Fruit fly (Drosophila melanogaster) whole organism, embryonic: ENCODE results near the gene CG6420.

Experiments used
- Aef1 ChIP-seq: fragments of 200-800 bp; sonication (Bioruptor generic); IDR thresholded peaks from 3 replicates; pipeline ENCODE4 v1.3.6; 2022; ENCODE audit warnings: missing biosample characterization, missing genetic modification characterization
- CG10565 ChIP-seq: fragments of 200-800 bp; sonication (Bioruptor generic); optimal IDR thresholded peaks from 3 replicates; lab custom pipeline; 2016; ENCODE audit warnings: missing biosample characterization, mild to moderate bottlenecking, missing genetic modification characterization
- CG11093 ChIP-seq: fragments of 200-800 bp; sonication (Bioruptor generic); IDR thresholded peaks from 3 replicates; pipeline ENCODE4 v1.3.6; 2022; ENCODE audit warnings: missing biosample characterization, missing genetic modification characterization
- CG12391 ChIP-seq: fragments of 200-800 bp; sonication (Bioruptor generic); optimal IDR thresholded peaks from 3 replicates; lab custom pipeline; 2018; ENCODE audit warnings: missing biosample characterization, mild to moderate bottlenecking, missing genetic modification characterization, moderate library complexity
- CG17186 ChIP-seq: fragments of 200-800 bp; sonication (Bioruptor generic); optimal IDR thresholded peaks from 3 replicates; lab custom pipeline; 2017; ENCODE audit warnings: missing biosample characterization, missing genetic modification reagents, missing genetic modification characterization
- CG17802 ChIP-seq: fragments of 200-800 bp; sonication (Bioruptor generic); optimal IDR thresholded peaks from 2 replicates; lab custom pipeline; 2018; ENCODE audit warnings: missing biosample characterization, mild to moderate bottlenecking, missing genetic modification characterization, moderate library complexity
- CG18262 ChIP-seq: fragments of 200-800 bp; optimal IDR thresholded peaks from 3 replicates; lab custom pipeline; 2019; ENCODE audit warnings: missing biosample characterization, mild to moderate bottlenecking, missing genetic modification characterization, moderate library complexity
- CG2129 ChIP-seq: fragments of 200-800 bp; sonication (Bioruptor generic); IDR thresholded peaks from 2 replicates; pipeline ENCODE4 v1.3.6; 2022; ENCODE audit warnings: missing biosample characterization, missing genetic modification characterization; ENCODE audit not compliant: partially characterized antibody
- CG2199 ChIP-seq: fragments of 200-800 bp; sonication (Bioruptor generic); IDR thresholded peaks from 3 replicates; pipeline ENCODE4 v1.3.6; 2022; ENCODE audit warnings: missing biosample characterization, missing genetic modification characterization
- CG2712 ChIP-seq: fragments of 200-800 bp; optimal IDR thresholded peaks from 3 replicates; lab custom pipeline; 2019; ENCODE audit warnings: missing biosample characterization, mild to moderate bottlenecking, missing genetic modification characterization, moderate library complexity
- CG2875 ChIP-seq: fragments of 200-800 bp; sonication (Bioruptor generic); optimal IDR thresholded peaks from 2 replicates; lab custom pipeline; 2017; ENCODE audit warnings: missing biosample characterization, mild to moderate bottlenecking, missing genetic modification characterization, missing genetic modification reagents
- CG31224 ChIP-seq: fragments of 200-800 bp; sonication (Bioruptor generic); IDR thresholded peaks from 2 replicates; pipeline ENCODE4 v1.3.6; 2022; ENCODE audit warnings: missing biosample characterization, missing genetic modification characterization
- CG32772 ChIP-seq: fragments of 200-800 bp; sonication (Bioruptor generic); IDR thresholded peaks from 2 replicates; pipeline ENCODE4 v1.3.6; 2022; ENCODE audit warnings: missing biosample characterization, missing genetic modification characterization
- CG4282 ChIP-seq: fragments of 200-800 bp; sonication (Bioruptor generic); optimal IDR thresholded peaks from 2 replicates; lab custom pipeline; 2016; ENCODE audit warnings: missing biosample characterization, missing genetic modification characterization
- CG4328 ChIP-seq: fragments of 200-800 bp; sonication (Bioruptor generic); optimal IDR thresholded peaks from 3 replicates; lab custom pipeline; 2017; ENCODE audit warnings: missing biosample characterization, missing genetic modification reagents, missing genetic modification characterization
- CG4820 ChIP-seq: fragments of 200-800 bp; sonication (Bioruptor generic); optimal IDR thresholded peaks from 3 replicates; lab custom pipeline; 2016; ENCODE audit warnings: missing biosample characterization, missing genetic modification characterization
- CG4854 ChIP-seq: fragments of 200-800 bp; sonication (Bioruptor generic); optimal IDR thresholded peaks from 2 replicates; lab custom pipeline; 2016; ENCODE audit warnings: missing biosample characterization, missing genetic modification characterization, inconsistent platforms
- CG6654 ChIP-seq: fragments of 200-800 bp; sonication (Bioruptor generic); optimal IDR thresholded peaks from 2 replicates; lab custom pipeline; 2017; ENCODE audit warnings: missing biosample characterization, mild to moderate bottlenecking, missing genetic modification characterization
- CG7786 ChIP-seq: fragments of 200-800 bp; sonication (Bioruptor generic); optimal IDR thresholded peaks from 2 replicates; lab custom pipeline; 2016; ENCODE audit warnings: missing biosample characterization, missing genetic modification characterization
- Camta ChIP-seq: fragments of 200-800 bp; sonication (Bioruptor generic); optimal IDR thresholded peaks from 2 replicates; lab custom pipeline; 2016; ENCODE audit warnings: missing biosample characterization, missing genetic modification characterization
- Deaf1 ChIP-seq: fragments of 200-800 bp; optimal IDR thresholded peaks from 3 replicates; lab custom pipeline; 2019; ENCODE audit warnings: missing biosample characterization, mild to moderate bottlenecking, missing genetic modification characterization, moderate library complexity
- Dek ChIP-seq: fragments of 200-800 bp; sonication (Bioruptor generic); optimal IDR thresholded peaks from 3 replicates; lab custom pipeline; 2019; ENCODE audit warnings: missing biosample characterization, mild to moderate bottlenecking, missing genetic modification characterization, moderate library complexity
- Elba2 ChIP-seq: fragments of 200-800 bp; sonication (Bioruptor generic); optimal IDR thresholded peaks from 3 replicates; lab custom pipeline; 2016; ENCODE audit warnings: missing biosample characterization, missing genetic modification characterization
- Fer3 ChIP-seq: fragments of 200-800 bp; sonication (Bioruptor generic); optimal IDR thresholded peaks from 2 replicates; lab custom pipeline; 2018; ENCODE audit warnings: missing biosample characterization, mild to moderate bottlenecking, missing genetic modification characterization, moderate library complexity
- H15 ChIP-seq: fragments of 200-800 bp; sonication (Bioruptor generic); IDR thresholded peaks from 3 replicates; pipeline ENCODE4 v1.3.6; 2022; ENCODE audit warnings: missing biosample characterization, missing genetic modification characterization
- Hr39 ChIP-seq: fragments of >200 bp; optimal IDR thresholded peaks from 2 replicates; lab custom pipeline; 2017
- Hr78 ChIP-seq, 2 experiments: fragments of 200-800 bp in 1 of 2; fragments of >200 bp in 1 of 2; sonication (Bioruptor generic) in 1 of 2; optimal IDR thresholded peaks; 2 replicates each; lab custom pipeline; 2017 to 2019; ENCODE audit warnings: missing biosample characterization in 2 of 2, missing genetic modification characterization in 2 of 2, mild to moderate bottlenecking in 1 of 2, moderate library complexity in 1 of 2
- PHDP ChIP-seq: fragments of 200-800 bp; sonication (Bioruptor generic); optimal IDR thresholded peaks from 3 replicates; lab custom pipeline; 2018; ENCODE audit warnings: missing biosample characterization, mild to moderate bottlenecking, missing genetic modification characterization, moderate library complexity
- Tbp ChIP-seq: fragments of >200 bp; optimal IDR thresholded peaks from 2 replicates; lab custom pipeline; 2018; ENCODE audit warnings: missing biosample characterization, missing genetic modification characterization
- amos ChIP-seq: fragments of 200-800 bp; sonication (Bioruptor generic); IDR thresholded peaks from 2 replicates; pipeline ENCODE4 v1.3.6; 2022; ENCODE audit warnings: missing biosample characterization, missing genetic modification characterization; ENCODE audit not compliant: partially characterized antibody
- az2 ChIP-seq: fragments of 200-800 bp; sonication (Bioruptor generic); optimal IDR thresholded peaks from 3 replicates; lab custom pipeline; 2016; ENCODE audit warnings: missing biosample characterization, missing genetic modification characterization
- chm ChIP-seq: fragments of 200-800 bp; sonication (Bioruptor generic); IDR thresholded peaks from 2 replicates; pipeline ENCODE4 v1.3.6; 2022; ENCODE audit warnings: missing biosample characterization, missing genetic modification characterization
- ci ChIP-seq: fragments of 200-800 bp; sonication (Bioruptor generic); IDR thresholded peaks from 3 replicates; pipeline ENCODE4 v1.3.6; 2022; ENCODE audit warnings: missing biosample characterization, missing genetic modification characterization
- corto ChIP-seq: fragments of 200-800 bp; sonication (Bioruptor generic); optimal IDR thresholded peaks from 2 replicates; lab custom pipeline; 2016; ENCODE audit warnings: missing biosample characterization, mild to moderate bottlenecking, missing genetic modification characterization, moderate library complexity
- crp ChIP-seq, 2 experiments: fragments of 200-800 bp; sonication (Bioruptor generic); optimal IDR thresholded peaks; 2 replicates in 1 of 2; 3 replicates in 1 of 2; lab custom pipeline; 2017; ENCODE audit warnings: missing biosample characterization in 2 of 2, missing genetic modification characterization in 2 of 2, mild to moderate bottlenecking in 1 of 2, moderate library complexity in 1 of 2
- fd96Cb ChIP-seq: fragments of 200-800 bp; sonication (Bioruptor generic); optimal IDR thresholded peaks from 2 replicates; lab custom pipeline; 2018; ENCODE audit warnings: missing biosample characterization, mild to moderate bottlenecking, missing genetic modification characterization, moderate library complexity
- gcm ChIP-seq: fragments of 200-800 bp; sonication (Bioruptor generic); optimal IDR thresholded peaks from 2 replicates; lab custom pipeline; 2019; ENCODE audit warnings: missing biosample characterization, mild to moderate bottlenecking, missing genetic modification characterization, moderate library complexity
- hb ChIP-seq: fragments of 200-800 bp; sonication (Bioruptor generic); IDR thresholded peaks from 3 replicates; pipeline ENCODE4 v1.3.6; 2022; ENCODE audit warnings: missing biosample characterization, missing genetic modification characterization; ENCODE audit not compliant: partially characterized antibody
- hbn ChIP-seq: fragments of 200-800 bp; sonication (Bioruptor generic); IDR thresholded peaks from 2 replicates; pipeline ENCODE4 v1.3.6; 2022; ENCODE audit warnings: missing biosample characterization, missing genetic modification characterization; ENCODE audit not compliant: partially characterized antibody
- hkb ChIP-seq, 2 experiments: fragments of 200-800 bp in 1 of 2; fragments of >200 bp in 1 of 2; sonication (Bioruptor generic) in 1 of 2; IDR thresholded peaks in 1 of 2; optimal IDR thresholded peaks in 1 of 2; 2 replicates each; pipeline versions ENCODE4 v1.3.6 to Lab custom; 2017 to 2022; ENCODE audit warnings: missing biosample characterization in 1 of 2, missing genetic modification characterization in 1 of 2
- knrl ChIP-seq: fragments of 200-800 bp; sonication (Bioruptor generic); IDR thresholded peaks from 3 replicates; pipeline ENCODE4 v1.3.6; 2022; ENCODE audit warnings: missing biosample characterization, missing genetic modification characterization; ENCODE audit not compliant: partially characterized antibody
- lbe ChIP-seq: fragments of 200-800 bp; sonication (Bioruptor generic); optimal IDR thresholded peaks from 2 replicates; lab custom pipeline; 2016; ENCODE audit warnings: missing biosample characterization, mild to moderate bottlenecking, missing genetic modification characterization
- onecut ChIP-seq: fragments of 200-800 bp; sonication (Bioruptor generic); IDR thresholded peaks from 2 replicates; pipeline ENCODE4 v1.3.6; 2022; ENCODE audit warnings: missing biosample characterization, missing genetic modification characterization
- pan ChIP-seq, 4 experiments: fragments of >200 bp in 3 of 4; fragments of 200-800 bp in 1 of 4; sonication (Bioruptor generic) in 1 of 4; optimal IDR thresholded peaks in 3 of 4; IDR thresholded peaks in 1 of 4; 2 replicates each; pipeline versions ENCODE4 v1.3.6 to Lab custom; 2017 to 2022; ENCODE audit warnings: missing biosample characterization in 2 of 4, missing genetic modification characterization in 2 of 4, mixed read lengths in 1 of 4
- pita ChIP-seq: fragments of 200-800 bp; sonication (Bioruptor generic); optimal IDR thresholded peaks from 2 replicates; lab custom pipeline; 2017; ENCODE audit warnings: missing biosample characterization, mild to moderate bottlenecking, missing genetic modification characterization
- row ChIP-seq: fragments of 200-800 bp; sonication (Bioruptor generic); IDR thresholded peaks from 3 replicates; pipeline ENCODE4 v1.3.6; 2022; ENCODE audit warnings: missing biosample characterization, missing genetic modification characterization
- so ChIP-seq: fragments of 200-800 bp; sonication (Bioruptor generic); IDR thresholded peaks from 3 replicates; pipeline ENCODE4 v1.3.6; 2022; ENCODE audit warnings: missing biosample characterization, missing genetic modification characterization
- sr ChIP-seq: fragments of 200-800 bp; sonication (Bioruptor generic); IDR thresholded peaks from 3 replicates; pipeline ENCODE4 v1.3.6; 2022; ENCODE audit warnings: missing biosample characterization, missing genetic modification characterization
- tap ChIP-seq: fragments of 200-800 bp; optimal IDR thresholded peaks from 3 replicates; lab custom pipeline; 2019; ENCODE audit warnings: missing biosample characterization, mild to moderate bottlenecking, missing genetic modification characterization, moderate library complexity

Gene CG6420

DNA sequence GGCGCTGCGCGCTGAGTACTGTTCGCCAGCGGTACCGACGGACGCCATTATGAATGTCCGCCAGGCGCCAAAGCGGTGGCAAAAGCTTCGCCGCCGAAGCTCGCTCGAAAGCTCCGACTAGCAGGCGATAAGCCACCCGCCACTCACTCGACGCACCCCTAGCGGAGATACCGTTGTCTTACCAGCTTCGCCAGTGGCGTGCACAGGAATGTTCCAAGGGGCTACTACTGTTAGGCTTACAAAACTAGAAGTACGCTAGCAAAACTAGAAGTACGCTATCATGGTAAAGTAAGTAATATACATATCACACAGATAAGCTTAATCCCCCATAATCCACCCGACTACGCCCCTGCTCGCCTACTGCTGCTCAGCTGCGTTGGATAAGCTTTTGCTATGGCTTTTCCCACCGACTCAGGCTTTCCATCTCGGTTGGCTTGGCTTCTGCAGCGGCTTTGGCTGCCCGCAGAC is 10.9 kb downstream of the CG6420 start, which contains the start of gene amon (continued):
- TF ChIP-seq sr (peak; percentile 93), CG4820 (GFP tag; lab: Kevin White, UChicago) (peak; percentile 96), Deaf1 (tag; lab: Kevin White, UChicago) (peak; percentile 86), CG17802 (tag; lab: Kevin White, UChicago) (peak; percentile 80), lbe (GFP tag; lab: Kevin White, UChicago) (peak; percentile 76), hbn (no peak), CG2712 (tag; lab: Kevin White, UChicago) (peak; percentile 95), CG7786 (GFP tag; lab: Kevin White, UChicago) (peak; percentile 99), chm (GFP tag; lab: Robert Waterston, UW) (peak; percentile 96), CG2875 (GFP tag; lab: Kevin White, UChicago) (peak; percentile 93), Hr78 (GFP tag; optimal IDR thresholded peaks at IDR 0.05; lab: Kevin White, UChicago) (peak in 1 of 2 experiments; percentile 74), gcm (GFP tag; lab: Kevin White, UChicago) (peak; percentile 93), CG2199 (GFP tag; lab: Robert Waterston, UW) (peak; percentile 98), Fer3 (tag; lab: Kevin White, UChicago) (peak; percentile 98), knrl (GFP tag; lab: Robert Waterston, UW) (no peak), crp (GFP tag; optimal IDR thresholded peaks at IDR 0.05; lab: Kevin White, UChicago) (peak in 1 of 2 experiments; percentile 74), CG12391 (tag; lab: Kevin White, UChicago) (peak; percentile 97), CG6654 (peak; percentile 90), so (GFP tag; lab: Robert Waterston, UW) (peak; percentile 98), az2 (GFP tag; lab: Kevin White, UChicago) (peak; percentile 98), pan (optimal IDR thresholded peaks at IDR 0.05; lab: Kevin White, UChicago) (no peak), pan (GFP tag; optimal IDR thresholded peaks at IDR 0.05 in 1 of 2, IDR thresholded peaks at IDR 0.05 in 1 of 2) (peak in 1 of 2 experiments; percentile 99), CG17186 (GFP tag; lab: Kevin White, UChicago) (peak; percentile 75), Hr39 (lab: Kevin White, UChicago) (no peak), fd96Cb (tag; lab: Kevin White, UChicago) (peak; percentile 96), CG11093 (peak; percentile 98), Tbp (no peak), PHDP (peak; percentile 98), hkb (optimal IDR thresholded peaks at IDR 0.05; lab: Kevin White, UChicago) (no peak), hkb (GFP tag; IDR thresholded peaks at IDR 0.05; lab: Robert Waterston, UW) (peak; percentile 99), ci (GFP tag; lab: Robert Waterston, UW) (peak; percentile 99), amos (GFP tag; lab: Robert Waterston, UW) (0 out of 2 replicates have a peak, but pooled peaks have one; percentile 18), Dek (peak; percentile 99), row (peak; percentile 99), CG18262 (tag; lab: Kevin White, UChicago) (peak; percentile 88), CG31224 (peak; percentile 97), Camta (GFP tag; lab: Kevin White, UChicago) (peak; percentile 96), pita (GFP tag; lab: Kevin White, UChicago) (no peak), CG2129 (no peak), CG32772 (GFP tag; lab: Robert Waterston, UW) (peak; percentile 98), H15 (peak; percentile 98), tap (peak; percentile 97), Elba2 (GFP tag; lab: Kevin White, UChicago) (no peak), CG4854 (GFP tag; lab: Kevin White, UChicago) (peak; percentile 97), CG10565 (GFP tag; lab: Kevin White, UChicago) (peak; percentile 86), CG4328 (GFP tag; lab: Kevin White, UChicago) (peak; percentile 96), Aef1 (GFP tag; lab: Robert Waterston, UW) (peak; percentile 99), CG4282 (GFP tag; lab: Kevin White, UChicago) (peak; percentile 95), onecut (peak; percentile 96), hb (GFP tag; lab: Robert Waterston, UW) (no peak), corto (GFP tag; lab: Kevin White, UChicago) (peak; percentile 61)
